Worm (Caenorhabditis elegans): ENCODE measurements around the gene T26E4.10.

DNA sequence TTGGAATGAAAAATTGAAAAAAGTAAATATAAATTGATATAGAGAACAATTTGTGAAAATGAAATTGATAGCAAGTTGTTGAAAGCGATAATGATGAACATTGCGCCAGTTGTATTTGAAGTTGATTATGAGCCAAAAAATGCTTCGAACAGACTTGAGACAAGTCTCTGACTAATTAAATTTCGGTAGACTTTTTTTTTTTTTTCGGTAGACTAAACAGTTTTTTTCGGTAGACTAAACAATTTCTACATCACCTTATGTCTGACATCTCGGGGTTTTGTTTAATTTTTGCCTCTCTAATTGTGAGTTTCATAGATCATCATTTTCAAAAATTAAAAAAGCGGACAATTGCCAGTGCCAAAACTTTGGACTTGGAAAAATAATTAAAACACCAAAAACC lies 35.6 kb upstream of the T26E4.10 start, which contains the start of gene srbc-54:
- TF ChIP-seq med-1 (GFP tag; optimal IDR thresholded peaks at IDR 0.05; ENCODE audit: insufficient read depth) (no peak), T22C8.4 (GFP tag; IDR thresholded peaks at IDR 0.05) (no peak), klf-2 (GFP tag; conservative IDR thresholded peaks at IDR 0.05) (no peak), tab-1 (GFP tag; IDR thresholded peaks at IDR 0.05) (no peak), ztf-23 (GFP tag; IDR thresholded peaks at IDR 0.05) (no peak), ztf-29 (GFP tag; IDR thresholded peaks at IDR 0.05) (no peak)
